Fruit fly (Drosophila melanogaster): ENCODE data around the gene RpS19b.
A peak's percentile ranks its signal among the peaks of the same experiment; 100 is the strongest.

The RpS19b gene

DNA sequence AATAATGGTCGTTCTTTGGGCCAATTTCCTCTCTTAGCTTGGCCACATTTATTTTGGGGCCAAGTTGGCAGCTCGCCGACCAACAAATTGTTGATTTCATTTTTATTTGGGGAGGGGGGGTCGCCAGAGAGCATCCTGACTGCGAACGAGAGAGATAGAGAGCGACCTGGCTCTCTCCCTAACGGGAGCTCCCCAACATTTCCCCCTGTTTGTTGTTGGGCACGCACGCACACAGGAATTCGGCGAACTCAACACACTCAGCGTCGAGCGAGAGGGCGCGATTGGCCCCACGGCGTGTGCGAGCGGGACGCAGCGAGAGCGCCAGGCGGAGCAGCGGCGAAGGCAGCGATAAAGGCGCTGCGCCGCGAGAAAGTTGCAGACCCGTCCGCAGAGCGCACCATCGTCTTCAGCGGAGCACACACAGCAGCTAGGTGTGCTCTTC lies 29.5 kb upstream of the RpS19b start, which contains the start of gene CG31140 (continued):
- peak; percentile 25 for TF ChIP-seq CG4328 (GFP tag; optimal IDR thresholded peaks at IDR 0.05)
- TF ChIP-seq unc-4 (GFP tag; IDR thresholded peaks at IDR 0.05; ENCODE audit: partially characterized antibody): 0 out of 2 replicates have a peak, but pooled peaks have one; percentile 26
- TF ChIP-seq Lpt (GFP tag; optimal IDR thresholded peaks at IDR 0.05): no peak
- no peak for TF ChIP-seq CG12744 (GFP tag; optimal IDR thresholded peaks at IDR 0.05)
- peak; percentile 55 for TF ChIP-seq gfzf (GFP tag; optimal IDR thresholded peaks at IDR 0.05)
- peak; percentile 49 for TF ChIP-seq CG18599 (GFP tag; optimal IDR thresholded peaks at IDR 0.05)
- TF ChIP-seq sr (GFP tag; IDR thresholded peaks at IDR 0.05): peak; percentile 38; the same call in 1 of the 3 replicates
- no peak for TF ChIP-seq en (GFP tag; optimal IDR thresholded peaks at IDR 0.05)
- peak; percentile 73 for TF ChIP-seq CG10543 (GFP tag; optimal IDR thresholded peaks at IDR 0.05)
- no peak for TF ChIP-seq CG4707 (GFP tag; optimal IDR thresholded peaks at IDR 0.05)
- no peak for TF ChIP-seq slp2 (GFP tag; optimal IDR thresholded peaks at IDR 0.05)
- no peak for TF ChIP-seq NFAT (GFP tag; IDR thresholded peaks at IDR 0.05)
- no peak for TF ChIP-seq CG3065 (GFP tag; optimal IDR thresholded peaks at IDR 0.05)
- TF ChIP-seq trem (tag; optimal IDR thresholded peaks at IDR 0.05): peak; percentile 95
- peak; percentile 12 for TF ChIP-seq MESR4 (GFP tag; optimal IDR thresholded peaks at IDR 0.05)
- TF ChIP-seq crol (GFP tag; IDR thresholded peaks at IDR 0.05): peak; percentile 65
- peak; percentile 89 for TF ChIP-seq ewg (GFP tag; optimal IDR thresholded peaks at IDR 0.05)
- no peak for TF ChIP-seq CG10267 (tag; optimal IDR thresholded peaks at IDR 0.05)
- no peak for TF ChIP-seq CG7745 (tag; optimal IDR thresholded peaks at IDR 0.05)
- no peak for TF ChIP-seq oc (tag; optimal IDR thresholded peaks at IDR 0.05)
- peak; percentile 27; the same call in 1 of the 2 replicates for TF ChIP-seq onecut (GFP tag; IDR thresholded peaks at IDR 0.05)
- TF ChIP-seq Opbp (GFP tag; IDR thresholded peaks at IDR 0.05; ENCODE audit: partially characterized antibody): 0 out of 3 replicates have a peak, but pooled peaks have one; percentile 16
- peak; percentile 27 for TF ChIP-seq CG6854 (GFP tag; optimal IDR thresholded peaks at IDR 0.05)
- TF ChIP-seq HLHmδ (GFP tag; optimal IDR thresholded peaks at IDR 0.05): peak; percentile 55
- peak; percentile 48 for TF ChIP-seq Nf-YC (tag; optimal IDR thresholded peaks at IDR 0.05)
- TF ChIP-seq kah (GFP tag; optimal IDR thresholded peaks at IDR 0.05): peak; percentile 27
- no peak for TF ChIP-seq Pdp1 (GFP tag; optimal IDR thresholded peaks at IDR 0.05)
- no peak for TF ChIP-seq klu (GFP tag; IDR thresholded peaks at IDR 0.05)
- TF ChIP-seq CG6254 (GFP tag; optimal IDR thresholded peaks at IDR 0.05): peak; percentile 6
- TF ChIP-seq Doc3 (GFP tag; IDR thresholded peaks at IDR 0.05; ENCODE audit: partially characterized antibody): peak; percentile 30; the same call in 1 of the 3 replicates
- TF ChIP-seq Hmr (GFP tag; optimal IDR thresholded peaks at IDR 0.05): peak; percentile 38
- TF ChIP-seq CG34224 (GFP tag; IDR thresholded peaks at IDR 0.05; ENCODE audit: partially characterized antibody): peak; percentile 35; the same call in 1 of the 3 replicates
- no peak for TF ChIP-seq C15 (GFP tag; IDR thresholded peaks at IDR 0.05)
- 0 out of 3 replicates have a peak, but pooled peaks have one; percentile 28 for TF ChIP-seq CG11695 (GFP tag; IDR thresholded peaks at IDR 0.05)
- TF ChIP-seq Sox100B (GFP tag; optimal IDR thresholded peaks at IDR 0.05): no peak
- no peak for TF ChIP-seq Dll (GFP tag; IDR thresholded peaks at IDR 0.05; ENCODE audit: partially characterized antibody)
- peak; percentile 49 for TF ChIP-seq wek (GFP tag; optimal IDR thresholded peaks at IDR 0.05)
- no peak for TF ChIP-seq CG7372 (GFP tag; IDR thresholded peaks at IDR 0.05)
- TF ChIP-seq MTF-1 (GFP tag; optimal IDR thresholded peaks at IDR 0.05; ENCODE audit: borderline replicate concordance): peak; percentile 1
- TF ChIP-seq chinmo (GFP tag; IDR thresholded peaks at IDR 0.05; ENCODE audit: partially characterized antibody): peak; percentile 72; the same call in 1 of the 4 replicates
- no peak for TF ChIP-seq Mes4 (GFP tag; optimal IDR thresholded peaks at IDR 0.05)
- TF ChIP-seq sob (GFP tag; IDR thresholded peaks at IDR 0.05): peak; percentile 37; the same call in 1 of the 2 replicates
- 0 out of 3 replicates have a peak, but pooled peaks have one; percentile 44 for TF ChIP-seq zen2 (GFP tag; IDR thresholded peaks at IDR 0.05; ENCODE audit: partially characterized antibody)
- TF ChIP-seq Deaf1 (tag; optimal IDR thresholded peaks at IDR 0.05): peak; percentile 20
- peak; percentile 43; the same call in 1 of the 2 replicates for TF ChIP-seq seq (GFP tag; IDR thresholded peaks at IDR 0.05)
- peak; percentile 6 for TF ChIP-seq CG3281 (GFP tag; optimal IDR thresholded peaks at IDR 0.05)
- TF ChIP-seq CG33213 (GFP tag; optimal IDR thresholded peaks at IDR 0.05): no peak
- TF ChIP-seq Ets65A (GFP tag): peak; percentile 74
- TF ChIP-seq rib (GFP tag; IDR thresholded peaks at IDR 0.05): no peak
